Worm (Caenorhabditis elegans) whole organism, mixed stage, embryonic: Measurements from ENCODE around the gene trcs-1.

Source experiments
- lin-13 ChIP-seq: fragments of 150-350 bp; optimal IDR thresholded peaks from 2 replicates; lab custom pipeline; 2014; ENCODE audit warnings: missing biosample characterization, missing genetic modification characterization
- nhr-237 ChIP-seq: fragments of 150-350 bp; optimal IDR thresholded peaks from 2 replicates; lab custom pipeline; 2014; ENCODE audit warnings: missing biosample characterization, missing genetic modification characterization
- pha-4 ChIP-seq: fragments of 150-350 bp; optimal IDR thresholded peaks from 2 replicates; lab custom pipeline; 2018; ENCODE audit warnings: missing biosample characterization, missing genetic modification reagents, missing genetic modification characterization
- snpc-4 ChIP-seq: fragments of 150-350 bp; optimal IDR thresholded peaks from 2 replicates; lab custom pipeline; 2014; ENCODE audit warnings: missing biosample characterization, missing genetic modification characterization

DNA sequence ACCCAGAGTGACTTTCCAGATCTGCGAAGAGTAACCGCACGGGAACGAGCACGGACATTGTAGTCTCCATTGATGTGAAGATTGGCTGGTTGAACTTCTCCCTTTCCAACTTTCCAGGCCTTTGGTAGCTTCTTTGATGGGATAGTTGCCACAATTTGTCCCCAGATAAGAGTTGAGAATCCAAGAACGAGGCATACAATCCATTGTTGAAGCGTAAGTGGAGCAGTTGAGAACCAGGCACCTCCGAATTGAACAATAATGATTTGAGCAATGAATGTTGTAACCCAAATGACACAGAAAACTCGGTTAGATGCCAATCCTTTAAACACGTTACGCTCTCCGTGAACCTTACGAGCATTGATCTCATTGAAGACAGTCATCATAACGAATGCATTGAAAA lies 38.4 kb upstream of the trcs-1 start:
- TF ChIP-seq lin-13 (tag; lab: Kevin White, UChicago) (no peak), snpc-4 (tag; lab: Kevin White, UChicago) (no peak), pha-4 (tag; lab: Kevin White, UChicago) (no peak), nhr-237 (tag; lab: Kevin White, UChicago) (no peak)
